Fruit fly (Drosophila melanogaster) whole organism, embryonic: ENCODE results near the gene CG15201.

Experiments
- Antp ChIP-seq: fragments of 200-800 bp; sonication (Bioruptor generic); optimal IDR thresholded peaks from 3 replicates; lab custom pipeline; 2016; ENCODE audit warnings: missing biosample characterization, missing genetic modification characterization
- Atf-2 ChIP-seq: fragments of 200-800 bp; sonication (Bioruptor generic); optimal IDR thresholded peaks from 2 replicates; lab custom pipeline; 2016; ENCODE audit warnings: missing biosample characterization, missing genetic modification characterization
- Atf6 ChIP-seq: fragments of 200-800 bp; sonication (Bioruptor generic); IDR thresholded peaks from 2 replicates; pipeline ENCODE4 v1.3.6; 2022; ENCODE audit warnings: missing biosample characterization, missing genetic modification characterization
- B-H1 ChIP-seq: fragments of 200-800 bp; sonication (Bioruptor generic); IDR thresholded peaks from 3 replicates; pipeline ENCODE4 v1.3.6; 2022; ENCODE audit warnings: missing biosample characterization, missing genetic modification characterization
- CG10979 ChIP-seq: fragments of 200-800 bp; sonication (Bioruptor generic); optimal IDR thresholded peaks from 2 replicates; lab custom pipeline; 2018; ENCODE audit warnings: missing biosample characterization, mild to moderate bottlenecking, missing genetic modification characterization, moderate library complexity
- CG11093 ChIP-seq: fragments of 200-800 bp; sonication (Bioruptor generic); IDR thresholded peaks from 3 replicates; pipeline ENCODE4 v1.3.6; 2022; ENCODE audit warnings: missing biosample characterization, missing genetic modification characterization
- CG12391 ChIP-seq: fragments of 200-800 bp; sonication (Bioruptor generic); optimal IDR thresholded peaks from 3 replicates; lab custom pipeline; 2018; ENCODE audit warnings: missing biosample characterization, mild to moderate bottlenecking, missing genetic modification characterization, moderate library complexity
- CG13775 ChIP-seq: fragments of 200-800 bp; sonication (Bioruptor generic); optimal IDR thresholded peaks from 3 replicates; lab custom pipeline; 2017; ENCODE audit warnings: missing biosample characterization, mild to moderate bottlenecking, missing genetic modification characterization
- CG15696 ChIP-seq: fragments of 200-800 bp; sonication (Bioruptor generic); optimal IDR thresholded peaks from 2 replicates; lab custom pipeline; 2019; ENCODE audit warnings: missing biosample characterization, mild to moderate bottlenecking, missing genetic modification characterization, moderate library complexity
- CG17359 ChIP-seq: fragments of 200-800 bp; sonication (Bioruptor generic); optimal IDR thresholded peaks from 3 replicates; lab custom pipeline; 2018; ENCODE audit warnings: missing biosample characterization, mild to moderate bottlenecking, missing genetic modification characterization, moderate library complexity
- CG1792 ChIP-seq: fragments of 200-800 bp; sonication (Bioruptor generic); optimal IDR thresholded peaks from 2 replicates; lab custom pipeline; 2016; ENCODE audit warnings: missing biosample characterization, missing genetic modification characterization
- CG18599 ChIP-seq: fragments of 200-800 bp; sonication (Bioruptor generic); optimal IDR thresholded peaks from 3 replicates; lab custom pipeline; 2017; ENCODE audit warnings: missing biosample characterization, missing genetic modification characterization, mild to moderate bottlenecking, moderate library complexity, missing genetic modification reagents
- CG2712 ChIP-seq: fragments of 200-800 bp; optimal IDR thresholded peaks from 3 replicates; lab custom pipeline; 2019; ENCODE audit warnings: missing biosample characterization, mild to moderate bottlenecking, missing genetic modification characterization, moderate library complexity
- CG30020 ChIP-seq: fragments of 200-800 bp; optimal IDR thresholded peaks from 2 replicates; lab custom pipeline; 2019; ENCODE audit warnings: missing biosample characterization, mild to moderate bottlenecking, missing genetic modification characterization, moderate library complexity
- CG31224 ChIP-seq: fragments of 200-800 bp; sonication (Bioruptor generic); IDR thresholded peaks from 2 replicates; pipeline ENCODE4 v1.3.6; 2022; ENCODE audit warnings: missing biosample characterization, missing genetic modification characterization
- CG33557 ChIP-seq: fragments of 200-800 bp; sonication (Bioruptor generic); optimal IDR thresholded peaks from 2 replicates; lab custom pipeline; 2019; ENCODE audit warnings: missing biosample characterization, mild to moderate bottlenecking, missing genetic modification characterization, moderate library complexity
- CG4360 ChIP-seq: fragments of 200-800 bp; sonication (Bioruptor generic); IDR thresholded peaks from 2 replicates; pipeline ENCODE4 v1.3.6; 2022; ENCODE audit warnings: missing biosample characterization, missing genetic modification characterization
- CG43689 ChIP-seq: fragments of 200-800 bp; sonication (Bioruptor generic); IDR thresholded peaks from 2 replicates; pipeline ENCODE4 v1.3.6; 2022; ENCODE audit warnings: missing biosample characterization, missing genetic modification characterization
- CG5953 ChIP-seq: fragments of 200-800 bp; sonication (Bioruptor generic); IDR thresholded peaks from 2 replicates; pipeline ENCODE4 v1.3.6; 2022; ENCODE audit warnings: missing biosample characterization, missing genetic modification characterization
- Deaf1 ChIP-seq: fragments of 200-800 bp; optimal IDR thresholded peaks from 3 replicates; lab custom pipeline; 2019; ENCODE audit warnings: missing biosample characterization, mild to moderate bottlenecking, missing genetic modification characterization, moderate library complexity
- Dref ChIP-seq: fragments of 200-800 bp; sonication (Bioruptor generic); IDR thresholded peaks from 2 replicates; pipeline ENCODE4 v1.3.6; 2022; ENCODE audit warnings: missing biosample characterization, missing genetic modification characterization
- Fer1 ChIP-seq: fragments of 200-800 bp; sonication (Bioruptor generic); optimal IDR thresholded peaks from 2 replicates; lab custom pipeline; 2017; ENCODE audit warnings: missing biosample characterization, mild to moderate bottlenecking, missing genetic modification characterization
- H15 ChIP-seq: fragments of 200-800 bp; sonication (Bioruptor generic); IDR thresholded peaks from 3 replicates; pipeline ENCODE4 v1.3.6; 2022; ENCODE audit warnings: missing biosample characterization, missing genetic modification characterization
- Hr3 ChIP-seq: fragments of 200-800 bp; sonication (Bioruptor generic); optimal IDR thresholded peaks from 3 replicates; lab custom pipeline; 2016; ENCODE audit warnings: missing biosample characterization, missing genetic modification characterization
- Lpt ChIP-seq: fragments of >200 bp; optimal IDR thresholded peaks from 2 replicates; lab custom pipeline; 2018; ENCODE audit warnings: missing biosample characterization, missing genetic modification characterization
- PHDP ChIP-seq: fragments of 200-800 bp; sonication (Bioruptor generic); optimal IDR thresholded peaks from 3 replicates; lab custom pipeline; 2018; ENCODE audit warnings: missing biosample characterization, mild to moderate bottlenecking, missing genetic modification characterization, moderate library complexity
- Ravus ChIP-seq: fragments of 200-800 bp; sonication (Bioruptor generic); IDR thresholded peaks from 2 replicates; pipeline ENCODE4 v1.3.6; 2022; ENCODE audit warnings: missing biosample characterization, missing genetic modification characterization
- Sin3A ChIP-seq: fragments of >200 bp; optimal IDR thresholded peaks from 2 replicates; lab custom pipeline; 2018
- Vsx1 ChIP-seq: fragments of 200-800 bp; sonication (Bioruptor generic); optimal IDR thresholded peaks from 2 replicates; lab custom pipeline; 2017; ENCODE audit warnings: missing biosample characterization, mild to moderate bottlenecking, missing genetic modification characterization, missing genetic modification reagents
- Xrp1 ChIP-seq: fragments of 200-800 bp; sonication (Bioruptor generic); IDR thresholded peaks from 2 replicates; pipeline ENCODE4 v1.3.6; 2022; ENCODE audit warnings: missing biosample characterization, missing genetic modification characterization
- bbx ChIP-seq: fragments of 200-800 bp; sonication (Bioruptor generic); IDR thresholded peaks from 2 replicates; pipeline ENCODE4 v1.3.6; 2022; ENCODE audit warnings: missing biosample characterization, missing genetic modification characterization; ENCODE audit not compliant: partially characterized antibody
- bcd ChIP-seq: fragments of 200-800 bp; sonication (Bioruptor generic); optimal IDR thresholded peaks from 2 replicates; lab custom pipeline; 2017; ENCODE audit warnings: missing biosample characterization, mild to moderate bottlenecking, missing genetic modification characterization
- bsh ChIP-seq, 2 experiments: fragments of 200-800 bp; sonication (Bioruptor generic); optimal IDR thresholded peaks; 2 replicates each; lab custom pipeline; 2017 to 2018; ENCODE audit warnings: mild to moderate bottlenecking in 2 of 2, missing biosample characterization in 2 of 2, missing genetic modification characterization in 2 of 2, moderate library complexity in 1 of 2
- chif ChIP-seq, 2 experiments: fragments of 200-800 bp; sonication (Bioruptor generic); optimal IDR thresholded peaks; 3 replicates each; lab custom pipeline; 2016; ENCODE audit warnings: missing biosample characterization in 2 of 2, missing genetic modification characterization in 2 of 2
- chinmo ChIP-seq: fragments of 200-800 bp; sonication (Bioruptor generic); IDR thresholded peaks from 4 replicates; pipeline ENCODE4 v1.3.6; 2022; ENCODE audit warnings: missing biosample characterization, missing genetic modification characterization; ENCODE audit not compliant: partially characterized antibody
- chm ChIP-seq: fragments of 200-800 bp; sonication (Bioruptor generic); IDR thresholded peaks from 2 replicates; pipeline ENCODE4 v1.3.6; 2022; ENCODE audit warnings: missing biosample characterization, missing genetic modification characterization
- crp ChIP-seq, 2 experiments: fragments of 200-800 bp; sonication (Bioruptor generic); optimal IDR thresholded peaks; 2 replicates in 1 of 2; 3 replicates in 1 of 2; lab custom pipeline; 2017; ENCODE audit warnings: missing biosample characterization in 2 of 2, missing genetic modification characterization in 2 of 2, mild to moderate bottlenecking in 1 of 2, moderate library complexity in 1 of 2
- fd64A ChIP-seq: fragments of 200-800 bp; sonication (Bioruptor generic); optimal IDR thresholded peaks from 3 replicates; lab custom pipeline; 2018; ENCODE audit warnings: missing biosample characterization, mild to moderate bottlenecking, missing genetic modification characterization
- grn ChIP-seq: fragments of 200-800 bp; sonication (Bioruptor generic); optimal IDR thresholded peaks from 3 replicates; lab custom pipeline; 2017; ENCODE audit warnings: missing biosample characterization, missing genetic modification characterization
- gsb ChIP-seq: fragments of 200-800 bp; sonication (Bioruptor generic); IDR thresholded peaks from 2 replicates; pipeline ENCODE4 v1.3.6; 2022; ENCODE audit warnings: missing biosample characterization, missing genetic modification characterization
- lov ChIP-seq, 2 experiments: fragments of 200-800 bp in 1 of 2; fragments of >200 bp in 1 of 2; sonication (Bioruptor generic) in 1 of 2; IDR thresholded peaks in 1 of 2; optimal IDR thresholded peaks in 1 of 2; 2 replicates in 1 of 2; 3 replicates in 1 of 2; pipeline versions ENCODE4 v1.3.6 to Lab custom; 2017 to 2022; ENCODE audit warnings: missing biosample characterization in 1 of 2, missing genetic modification characterization in 1 of 2
- odd ChIP-seq: fragments of 200-800 bp; sonication (Bioruptor generic); optimal IDR thresholded peaks from 2 replicates; lab custom pipeline; 2017; ENCODE audit warnings: missing biosample characterization, mild to moderate bottlenecking, missing genetic modification characterization
- prd ChIP-seq, 3 experiments: fragments of >200 bp in 2 of 3; fragments of 200-800 bp in 1 of 3; sonication (Bioruptor generic) in 1 of 3; optimal IDR thresholded peaks in 2 of 3; IDR thresholded peaks in 1 of 3; 2 replicates in 2 of 3; 3 replicates in 1 of 3; pipeline versions ENCODE4 v1.3.6 to Lab custom; 2017 to 2022; ENCODE audit warnings: missing biosample characterization in 1 of 3, missing genetic modification characterization in 1 of 3
- psq ChIP-seq: fragments of 200-800 bp; sonication (Bioruptor generic); optimal IDR thresholded peaks from 2 replicates; lab custom pipeline; 2017; ENCODE audit warnings: missing biosample characterization, missing genetic modification characterization
- sens ChIP-seq: fragments of 200-800 bp; sonication (Bioruptor generic); peaks from one replicate; lab custom pipeline; 2016; ENCODE audit warnings: missing biosample characterization, missing genetic modification characterization
- seq ChIP-seq: fragments of 200-800 bp; sonication (Bioruptor generic); IDR thresholded peaks from 2 replicates; pipeline ENCODE4 v1.3.6; 2022; ENCODE audit warnings: missing biosample characterization, missing genetic modification characterization
- tap ChIP-seq: fragments of 200-800 bp; optimal IDR thresholded peaks from 3 replicates; lab custom pipeline; 2019; ENCODE audit warnings: missing biosample characterization, mild to moderate bottlenecking, missing genetic modification characterization, moderate library complexity
- tio ChIP-seq: fragments of 200-800 bp; sonication (Bioruptor generic); optimal IDR thresholded peaks from 2 replicates; lab custom pipeline; 2017; ENCODE audit warnings: missing biosample characterization, missing genetic modification characterization, inconsistent platforms
- twi ChIP-seq: fragments of 200-800 bp; optimal IDR thresholded peaks from 2 replicates; lab custom pipeline; 2019; ENCODE audit warnings: missing biosample characterization, mild to moderate bottlenecking, missing genetic modification characterization, moderate library complexity
- yki ChIP-seq: fragments of >200 bp; optimal IDR thresholded peaks from 3 replicates; lab custom pipeline; 2018

Gene CG15201

DNA sequence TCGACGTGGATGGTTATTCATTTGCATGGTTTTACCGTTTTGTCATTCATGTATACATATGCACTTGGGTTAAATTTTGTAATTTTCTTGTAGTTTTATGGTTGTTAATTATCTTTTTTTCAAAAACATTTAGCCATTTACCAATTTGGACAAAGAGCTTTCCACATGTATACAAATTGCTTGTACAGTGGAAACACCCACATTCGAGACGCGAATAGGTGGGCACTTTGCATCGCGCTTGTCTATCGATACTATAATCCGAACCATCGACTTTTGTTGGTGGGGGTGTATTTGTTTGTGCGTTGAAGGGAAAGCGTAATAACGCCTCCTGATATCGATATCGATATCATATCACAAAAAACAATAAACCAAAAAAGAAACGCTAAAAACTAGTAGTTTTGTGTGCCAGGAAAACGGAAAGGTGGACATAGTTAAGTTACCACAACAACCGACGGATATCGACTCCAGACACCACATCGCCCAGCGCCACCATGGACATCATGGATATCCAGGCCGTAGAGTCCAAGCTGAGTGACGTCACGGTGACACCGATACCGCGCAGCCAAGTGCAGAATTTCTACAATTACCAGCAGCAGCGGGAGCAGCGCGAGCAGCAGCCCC is 6.2 kb upstream of the CG15201 start, which contains the start of gene CDK2AP1 (continued):
- TF ChIP-seq psq (GFP tag; lab: Kevin White, UChicago) = no peak
- TF ChIP-seq CG11093 (GFP tag; lab: Robert Waterston, UW) = no peak
- TF ChIP-seq PHDP (tag; lab: Kevin White, UChicago) = peak; percentile 6
- no peak for TF ChIP-seq CG1792 (GFP tag; lab: Kevin White, UChicago)
- TF ChIP-seq CG13775 (GFP tag; lab: Kevin White, UChicago) = peak; percentile 25
- peak; percentile 89 for TF ChIP-seq Dref (GFP tag; lab: Robert Waterston, UW)
- no peak for TF ChIP-seq gsb (GFP tag; lab: Robert Waterston, UW)
- no peak for TF ChIP-seq twi
- no peak for TF ChIP-seq B-H1 (GFP tag; lab: Robert Waterston, UW)
- TF ChIP-seq tio (GFP tag; lab: Kevin White, UChicago) = no peak
- TF ChIP-seq CG17359 (tag; lab: Kevin White, UChicago) = no peak
- no peak for TF ChIP-seq Fer1 (GFP tag; lab: Kevin White, UChicago)
- TF ChIP-seq Atf-2 (GFP tag; lab: Kevin White, UChicago) = peak; percentile 18
- no peak for TF ChIP-seq CG18599 (GFP tag; lab: Kevin White, UChicago)
- TF ChIP-seq sens = peak; percentile 91
- TF ChIP-seq odd (GFP tag; lab: Kevin White, UChicago) = no peak
- no peak for TF ChIP-seq CG43689 (GFP tag; lab: Robert Waterston, UW)
- TF ChIP-seq crp (GFP tag; optimal IDR thresholded peaks at IDR 0.05; lab: Kevin White, UChicago) = no peak
- TF ChIP-seq grn = no peak
- TF ChIP-seq yki (lab: Kevin White, UChicago) = no peak
- no peak for TF ChIP-seq CG33557 (GFP tag; lab: Kevin White, UChicago)
- no peak for TF ChIP-seq H15 (GFP tag; lab: Robert Waterston, UW)
- no peak for TF ChIP-seq CG4360
- TF ChIP-seq CG30020 (tag; lab: Kevin White, UChicago) = peak; percentile 94
- no peak for TF ChIP-seq Lpt (GFP tag; lab: Kevin White, UChicago)
- no peak for TF ChIP-seq CG10979 (tag; lab: Kevin White, UChicago)
- TF ChIP-seq chif (GFP tag; optimal IDR thresholded peaks at IDR 0.05; lab: Kevin White, UChicago) = peak in 1 of 2 experiments; percentile 22
- no peak for TF ChIP-seq tap (tag; lab: Kevin White, UChicago)
- TF ChIP-seq fd64A (GFP tag; lab: Kevin White, UChicago) = no peak
- peak; percentile 36 for TF ChIP-seq Antp (GFP tag; lab: Kevin White, UChicago)
- no peak for TF ChIP-seq CG5953 (GFP tag; lab: Robert Waterston, UW)
- TF ChIP-seq Deaf1 (tag; lab: Kevin White, UChicago) = no peak
- peak; percentile 83 for TF ChIP-seq bbx (GFP tag; lab: Robert Waterston, UW)
- TF ChIP-seq Hr3 (GFP tag; lab: Kevin White, UChicago) = peak; percentile 23
- TF ChIP-seq CG31224 (GFP tag; lab: Robert Waterston, UW) = no peak
- TF ChIP-seq chm (GFP tag; lab: Robert Waterston, UW) = no peak
- peak; percentile 9; the same call in 1 of the 2 replicates for TF ChIP-seq Xrp1 (GFP tag; lab: Robert Waterston, UW)
- peak in 1 of 2 experiments; percentile 7 for TF ChIP-seq bsh (GFP tag; optimal IDR thresholded peaks at IDR 0.05; lab: Kevin White, UChicago)
- TF ChIP-seq CG12391 (tag; lab: Kevin White, UChicago) = peak; percentile 32
- no peak for TF ChIP-seq Vsx1 (GFP tag; lab: Kevin White, UChicago)
- no peak for TF ChIP-seq lov (optimal IDR thresholded peaks at IDR 0.05; lab: Kevin White, UChicago)
- no peak for TF ChIP-seq lov (GFP tag; IDR thresholded peaks at IDR 0.05; lab: Robert Waterston, UW)
- no peak for TF ChIP-seq CG15696 (tag; lab: Kevin White, UChicago)
- TF ChIP-seq seq = no peak
- TF ChIP-seq CG2712 (tag; lab: Kevin White, UChicago) = peak; percentile 39
- TF ChIP-seq prd (optimal IDR thresholded peaks at IDR 0.05; lab: Kevin White, UChicago) = no peak
- TF ChIP-seq prd (GFP tag; IDR thresholded peaks at IDR 0.05; lab: Robert Waterston, UW) = peak; percentile 9; the same call in 1 of the 3 replicates
- TF ChIP-seq Atf6 (GFP tag; lab: Robert Waterston, UW) = no peak
- peak; percentile 57; the same call in 1 of the 4 replicates for TF ChIP-seq chinmo (GFP tag; lab: Robert Waterston, UW)
- TF ChIP-seq Sin3A (lab: Kevin White, UChicago) = peak; percentile 19
- TF ChIP-seq Ravus = no peak
- peak; percentile 38 for TF ChIP-seq bcd (GFP tag; lab: Kevin White, UChicago)
